Fruit fly (Drosophila melanogaster) Kc167 (cell line): ENCODE data around the gene CG42820.

Experiments
- Myc ChIP-seq: fragments of >200 bp; optimal IDR thresholded peaks from 2 replicates; lab custom pipeline; 2017; ENCODE audit warnings: missing external identifiers
- h ChIP-seq: fragments of >200 bp; optimal IDR thresholded peaks from 3 replicates; lab custom pipeline; 2018; ENCODE audit warnings: missing external identifiers
- insv ChIP-seq: fragments of >200 bp; optimal IDR thresholded peaks from 3 replicates; lab custom pipeline; 2018; ENCODE audit warnings: missing external identifiers
- psq ChIP-seq: fragments of >200 bp; optimal IDR thresholded peaks from 2 replicates; lab custom pipeline; 2017; ENCODE audit warnings: missing external identifiers
- ttk ChIP-seq: sonication (Bioruptor generic); optimal IDR thresholded peaks from 2 replicates; lab custom pipeline; 2017; ENCODE audit warnings: missing external identifiers

DNA sequence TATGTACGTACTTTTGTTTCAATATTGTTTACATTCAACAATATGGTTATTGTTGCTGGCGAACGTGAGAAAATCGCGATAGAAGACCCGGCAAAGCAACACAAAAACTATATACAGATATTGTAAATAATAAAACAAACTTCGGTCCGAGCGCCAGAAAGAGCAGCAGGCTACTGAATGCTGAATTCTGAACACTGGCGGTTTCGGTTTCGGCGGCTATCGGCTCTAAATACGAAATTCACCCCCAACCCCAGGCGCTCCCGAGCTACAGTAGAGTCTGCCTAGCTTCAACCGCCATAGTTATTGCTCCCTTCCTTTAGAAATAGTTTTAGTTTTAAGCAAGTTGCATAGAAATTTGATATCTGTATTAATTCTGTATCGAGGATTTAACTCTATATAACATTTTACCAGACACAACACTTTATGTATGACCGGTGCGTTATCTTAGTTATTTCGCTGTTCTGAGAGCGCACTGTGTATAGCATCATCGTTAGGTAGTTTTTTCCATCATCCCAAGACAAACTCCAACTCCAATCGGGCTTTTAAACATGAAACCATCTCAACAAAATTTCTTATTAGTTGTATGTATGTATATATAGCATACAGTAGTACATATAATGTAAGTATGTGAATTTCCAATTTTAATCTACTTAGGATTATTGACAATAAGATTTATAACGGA, 29.8 kb downstream of the CG42820 start, which contains the start of gene CG7627:
- TF ChIP-seq psq (lab: Kevin White, UChicago) (no peak), Myc (lab: Kevin White, UChicago) (no peak), ttk (no peak), h (lab: Kevin White, UChicago) (no peak), insv (lab: Kevin White, UChicago) (no peak)
